Fruit fly (Drosophila melanogaster) whole organism, embryonic: ENCODE results near the gene lgs.
A peak's percentile ranks its signal among the peaks of the same experiment; 100 is the strongest.

Source experiments
- CG11085 ChIP-seq: fragments of 200-800 bp; sonication (Bioruptor generic); IDR thresholded peaks from 2 replicates; pipeline ENCODE4 v1.3.6; 2022; ENCODE audit warnings: missing biosample characterization, missing genetic modification characterization
- CG12236 ChIP-seq: fragments of 200-800 bp; sonication (Bioruptor generic); optimal IDR thresholded peaks from 2 replicates; lab custom pipeline; 2016; ENCODE audit warnings: missing biosample characterization, missing genetic modification characterization
- CG12744 ChIP-seq: fragments of 200-800 bp; sonication (Bioruptor generic); optimal IDR thresholded peaks from 2 replicates; lab custom pipeline; 2016; ENCODE audit warnings: missing biosample characterization, missing genetic modification characterization
- CG14441 ChIP-seq: fragments of 200-800 bp; sonication (Bioruptor generic); IDR thresholded peaks from 2 replicates; pipeline ENCODE4 v1.3.6; 2022; ENCODE audit warnings: missing biosample characterization, missing genetic modification characterization
- CG14667 ChIP-seq: fragments of 200-800 bp; sonication (Bioruptor generic); IDR thresholded peaks from 2 replicates; pipeline ENCODE4 v1.3.6; 2022; ENCODE audit warnings: missing biosample characterization, missing genetic modification characterization
- CG17829 ChIP-seq: fragments of 200-800 bp; optimal IDR thresholded peaks from 2 replicates; lab custom pipeline; 2019; ENCODE audit warnings: missing biosample characterization, mild to moderate bottlenecking, missing genetic modification characterization, moderate library complexity
- CG18262 ChIP-seq: fragments of 200-800 bp; optimal IDR thresholded peaks from 3 replicates; lab custom pipeline; 2019; ENCODE audit warnings: missing biosample characterization, mild to moderate bottlenecking, missing genetic modification characterization, moderate library complexity
- CG31365 ChIP-seq: fragments of 200-800 bp; sonication (Bioruptor generic); optimal IDR thresholded peaks from 2 replicates; lab custom pipeline; 2018; ENCODE audit warnings: missing biosample characterization, mild to moderate bottlenecking, missing genetic modification characterization
- CG31388 ChIP-seq: fragments of 200-800 bp; sonication (Bioruptor generic); optimal IDR thresholded peaks from 2 replicates; lab custom pipeline; 2016; ENCODE audit warnings: missing biosample characterization, missing genetic modification characterization
- CG4617 ChIP-seq: fragments of 200-800 bp; sonication (Bioruptor generic); optimal IDR thresholded peaks from 3 replicates; lab custom pipeline; 2016; ENCODE audit warnings: missing biosample characterization, missing genetic modification characterization, borderline replicate concordance
- CG6689 ChIP-seq: fragments of 200-800 bp; sonication (Bioruptor generic); IDR thresholded peaks from 2 replicates; pipeline ENCODE4 v1.3.6; 2022; ENCODE audit warnings: missing biosample characterization, missing genetic modification characterization
- CG6813 ChIP-seq: fragments of 200-800 bp; sonication (Bioruptor generic); optimal IDR thresholded peaks from 2 replicates; lab custom pipeline; 2017; ENCODE audit warnings: missing biosample characterization, missing genetic modification characterization, mild to moderate bottlenecking, moderate library complexity, missing genetic modification reagents
- CG8359 ChIP-seq: fragments of 200-800 bp; sonication (Bioruptor generic); optimal IDR thresholded peaks from 2 replicates; lab custom pipeline; 2017; ENCODE audit warnings: missing biosample characterization, mild to moderate bottlenecking, missing genetic modification characterization, borderline replicate concordance
- CHES-1-like ChIP-seq: fragments of 200-800 bp; sonication (Bioruptor generic); optimal IDR thresholded peaks from 2 replicates; lab custom pipeline; 2016; ENCODE audit warnings: missing biosample characterization, missing genetic modification characterization
- CkIIα-i1 ChIP-seq: fragments of 200-800 bp; sonication (Bioruptor generic); IDR thresholded peaks from 2 replicates; pipeline ENCODE4 v1.3.6; 2022; ENCODE audit warnings: missing biosample characterization, missing genetic modification characterization
- Dip2 ChIP-seq: fragments of 200-800 bp; sonication (Bioruptor generic); IDR thresholded peaks from 2 replicates; pipeline ENCODE4 v1.3.6; 2022; ENCODE audit warnings: missing biosample characterization, missing genetic modification characterization
- Doc3 ChIP-seq: fragments of 200-800 bp; sonication (Bioruptor generic); IDR thresholded peaks from 3 replicates; pipeline ENCODE4 v1.3.6; 2022; ENCODE audit warnings: missing biosample characterization, missing genetic modification characterization; ENCODE audit not compliant: partially characterized antibody
- Dp ChIP-seq: fragments of 200-800 bp; sonication (Bioruptor generic); optimal IDR thresholded peaks from 2 replicates; lab custom pipeline; 2018; ENCODE audit warnings: missing biosample characterization, mild to moderate bottlenecking, missing genetic modification characterization, moderate library complexity
- E2f1 ChIP-seq: fragments of 200-800 bp; sonication (Bioruptor generic); IDR thresholded peaks from 2 replicates; pipeline ENCODE4 v1.3.6; 2022; ENCODE audit warnings: missing biosample characterization, missing genetic modification characterization
- ERR ChIP-seq: fragments of 200-800 bp; sonication (Bioruptor generic); optimal IDR thresholded peaks from 2 replicates; lab custom pipeline; 2016; ENCODE audit warnings: missing biosample characterization, missing genetic modification characterization
- Ets97D ChIP-seq: fragments of 200-800 bp; sonication (Bioruptor generic); optimal IDR thresholded peaks from 3 replicates; lab custom pipeline; 2016; ENCODE audit warnings: missing biosample characterization, missing genetic modification characterization
- Fer2 ChIP-seq: fragments of 200-800 bp; sonication (Bioruptor generic); optimal IDR thresholded peaks from 2 replicates; lab custom pipeline; 2018; ENCODE audit warnings: missing biosample characterization, mild to moderate bottlenecking, missing genetic modification characterization, moderate library complexity
- Hmx ChIP-seq: fragments of 200-800 bp; sonication (Bioruptor generic); optimal IDR thresholded peaks from 2 replicates; lab custom pipeline; 2016; ENCODE audit warnings: missing biosample characterization, missing genetic modification characterization
- Hr78 ChIP-seq, 2 experiments: fragments of 200-800 bp in 1 of 2; fragments of >200 bp in 1 of 2; sonication (Bioruptor generic) in 1 of 2; optimal IDR thresholded peaks; 2 replicates each; lab custom pipeline; 2017 to 2019; ENCODE audit warnings: missing biosample characterization in 2 of 2, missing genetic modification characterization in 2 of 2, mild to moderate bottlenecking in 1 of 2, moderate library complexity in 1 of 2
- Lim3 ChIP-seq: fragments of 200-800 bp; sonication (Bioruptor generic); IDR thresholded peaks from 2 replicates; pipeline ENCODE4 v1.3.6; 2022; ENCODE audit warnings: missing biosample characterization, missing genetic modification characterization
- NC2β ChIP-seq: fragments of 200-800 bp; sonication (Bioruptor generic); optimal IDR thresholded peaks from 2 replicates; lab custom pipeline; 2016; ENCODE audit warnings: missing biosample characterization, missing genetic modification characterization
- PHDP ChIP-seq: fragments of 200-800 bp; sonication (Bioruptor generic); optimal IDR thresholded peaks from 3 replicates; lab custom pipeline; 2018; ENCODE audit warnings: missing biosample characterization, mild to moderate bottlenecking, missing genetic modification characterization, moderate library complexity
- Sry-δ ChIP-seq: fragments of 200-800 bp; sonication (Bioruptor generic); optimal IDR thresholded peaks from 2 replicates; lab custom pipeline; 2016; ENCODE audit warnings: missing biosample characterization, missing genetic modification characterization
- Taf1 ChIP-seq: fragments of 200-800 bp; sonication (Bioruptor generic); IDR thresholded peaks from 2 replicates; pipeline ENCODE4 v1.3.6; 2022; ENCODE audit warnings: missing biosample characterization, missing genetic modification characterization
- Xrp1 ChIP-seq: fragments of 200-800 bp; sonication (Bioruptor generic); IDR thresholded peaks from 2 replicates; pipeline ENCODE4 v1.3.6; 2022; ENCODE audit warnings: missing biosample characterization, missing genetic modification characterization
- ase ChIP-seq: fragments of 200-800 bp; sonication (Bioruptor generic); IDR thresholded peaks from 3 replicates; pipeline ENCODE4 v1.3.6; 2022; ENCODE audit warnings: missing biosample characterization, missing genetic modification characterization
- az2 ChIP-seq: fragments of 200-800 bp; sonication (Bioruptor generic); optimal IDR thresholded peaks from 3 replicates; lab custom pipeline; 2016; ENCODE audit warnings: missing biosample characterization, missing genetic modification characterization
- bab2 ChIP-seq: fragments of 200-800 bp; sonication (Bioruptor generic); optimal IDR thresholded peaks from 2 replicates; lab custom pipeline; 2016; ENCODE audit warnings: missing biosample characterization, missing genetic modification characterization
- bsh ChIP-seq, 2 experiments: fragments of 200-800 bp; sonication (Bioruptor generic); optimal IDR thresholded peaks; 2 replicates each; lab custom pipeline; 2017 to 2018; ENCODE audit warnings: mild to moderate bottlenecking in 2 of 2, missing biosample characterization in 2 of 2, missing genetic modification characterization in 2 of 2, moderate library complexity in 1 of 2
- dmrt99B ChIP-seq: fragments of 200-800 bp; sonication (Bioruptor generic); optimal IDR thresholded peaks from 2 replicates; lab custom pipeline; 2018; ENCODE audit warnings: missing biosample characterization, mild to moderate bottlenecking, missing genetic modification characterization, moderate library complexity
- dpn ChIP-seq, 2 experiments: fragments of 200-800 bp; sonication (Bioruptor generic); optimal IDR thresholded peaks; 3 replicates each; lab custom pipeline; 2016; ENCODE audit warnings: missing biosample characterization in 2 of 2, missing genetic modification characterization in 2 of 2
- fru ChIP-seq: fragments of >200 bp; optimal IDR thresholded peaks from 2 replicates; lab custom pipeline; 2017
- gt ChIP-seq: fragments of 200-800 bp; sonication (Bioruptor generic); IDR thresholded peaks from 2 replicates; pipeline ENCODE4 v1.3.6; 2022; ENCODE audit warnings: missing biosample characterization, missing genetic modification characterization
- hbn ChIP-seq: fragments of 200-800 bp; sonication (Bioruptor generic); IDR thresholded peaks from 2 replicates; pipeline ENCODE4 v1.3.6; 2022; ENCODE audit warnings: missing biosample characterization, missing genetic modification characterization; ENCODE audit not compliant: partially characterized antibody
- inv ChIP-seq: fragments of 200-800 bp; sonication (Bioruptor generic); IDR thresholded peaks from 2 replicates; pipeline ENCODE4 v1.3.6; 2022; ENCODE audit warnings: missing biosample characterization, missing genetic modification characterization; ENCODE audit not compliant: partially characterized antibody
- klu ChIP-seq: fragments of 200-800 bp; sonication (Bioruptor generic); IDR thresholded peaks from 2 replicates; pipeline ENCODE4 v1.3.6; 2022; ENCODE audit warnings: missing biosample characterization, missing genetic modification characterization
- luna ChIP-seq: fragments of 200-800 bp; sonication (Bioruptor generic); optimal IDR thresholded peaks from 2 replicates; lab custom pipeline; 2016; ENCODE audit warnings: missing biosample characterization, missing genetic modification characterization
- mld ChIP-seq: fragments of 200-800 bp; sonication (Bioruptor generic); IDR thresholded peaks from 3 replicates; pipeline ENCODE4 v1.3.6; 2022; ENCODE audit warnings: missing biosample characterization, missing genetic modification characterization; ENCODE audit not compliant: partially characterized antibody
- nau ChIP-seq: fragments of 200-800 bp; sonication (Bioruptor generic); optimal IDR thresholded peaks from 3 replicates; lab custom pipeline; 2017; ENCODE audit warnings: missing biosample characterization, mild to moderate bottlenecking, missing genetic modification characterization, missing genetic modification reagents
- pita ChIP-seq: fragments of 200-800 bp; sonication (Bioruptor generic); optimal IDR thresholded peaks from 2 replicates; lab custom pipeline; 2017; ENCODE audit warnings: missing biosample characterization, mild to moderate bottlenecking, missing genetic modification characterization
- pnt ChIP-seq: fragments of 200-800 bp; sonication (Bioruptor generic); optimal IDR thresholded peaks from 3 replicates; lab custom pipeline; 2016; ENCODE audit warnings: missing biosample characterization, missing genetic modification characterization
- run ChIP-seq: fragments of 200-800 bp; sonication (Bioruptor generic); optimal IDR thresholded peaks from 3 replicates; lab custom pipeline; 2018; ENCODE audit warnings: missing biosample characterization, mild to moderate bottlenecking, missing genetic modification characterization
- sd ChIP-seq: fragments of 200-800 bp; sonication (Bioruptor generic); optimal IDR thresholded peaks from 3 replicates; lab custom pipeline; 2018; ENCODE audit warnings: missing biosample characterization, mild to moderate bottlenecking, missing genetic modification characterization, moderate library complexity
- slou ChIP-seq: fragments of 200-800 bp; sonication (Bioruptor generic); optimal IDR thresholded peaks from 3 replicates; lab custom pipeline; 2016; ENCODE audit warnings: missing biosample characterization, missing genetic modification characterization
- sqz ChIP-seq: fragments of 200-800 bp; sonication (Bioruptor generic); optimal IDR thresholded peaks from 3 replicates; lab custom pipeline; 2018; ENCODE audit warnings: missing biosample characterization, mild to moderate bottlenecking, missing genetic modification characterization
- sug ChIP-seq: fragments of 200-800 bp; optimal IDR thresholded peaks from 2 replicates; lab custom pipeline; 2019; ENCODE audit warnings: missing biosample characterization, mild to moderate bottlenecking, missing genetic modification characterization, moderate library complexity
- vvl ChIP-seq: fragments of 200-800 bp; sonication (Bioruptor generic); IDR thresholded peaks from 2 replicates; pipeline ENCODE4 v1.3.6; 2022; ENCODE audit warnings: missing biosample characterization, missing genetic modification characterization

lgs gene

DNA sequence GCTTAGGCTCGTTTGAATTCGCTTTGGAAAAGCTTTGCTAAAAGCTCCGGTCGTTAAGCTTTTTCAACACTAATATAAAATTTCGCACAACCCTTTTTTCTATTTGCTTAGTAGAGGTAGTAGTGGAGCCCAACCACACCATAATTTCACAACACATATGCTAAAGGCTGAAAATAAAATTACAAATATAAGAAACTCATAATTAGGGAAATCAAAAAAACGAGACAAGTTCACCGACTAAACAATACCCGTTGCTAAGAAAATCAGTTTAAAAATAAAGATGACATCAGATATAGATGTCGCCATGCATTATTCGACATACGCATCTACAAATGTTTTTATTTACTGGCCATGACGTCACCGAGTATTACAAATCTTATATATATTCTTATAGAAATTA is 27.4 kb downstream of the lgs start (continued):
- TF ChIP-seq fru (lab: Kevin White, UChicago) (no peak), bsh (GFP tag; optimal IDR thresholded peaks at IDR 0.05; lab: Kevin White, UChicago) (no peak), sd (tag; lab: Kevin White, UChicago) (no peak), dmrt99B (tag; lab: Kevin White, UChicago) (no peak), Hr78 (GFP tag; optimal IDR thresholded peaks at IDR 0.05; lab: Kevin White, UChicago) (no peak), CG11085 (GFP tag; lab: Robert Waterston, UW) (no peak), inv (GFP tag; lab: Robert Waterston, UW) (no peak), Sry-δ (GFP tag; lab: Kevin White, UChicago) (no peak), Fer2 (tag; lab: Kevin White, UChicago) (no peak), CG6813 (GFP tag; lab: Kevin White, UChicago) (no peak), sqz (GFP tag; lab: Kevin White, UChicago) (no peak), E2f1 (no peak), CG12744 (GFP tag; lab: Kevin White, UChicago) (no peak), CG31388 (GFP tag; lab: Kevin White, UChicago) (no peak), Taf1 (GFP tag; lab: Robert Waterston, UW) (no peak), NC2β (GFP tag; lab: Kevin White, UChicago) (no peak), CG12236 (GFP tag; lab: Kevin White, UChicago) (no peak), pita (GFP tag; lab: Kevin White, UChicago) (peak; percentile 42), CHES-1-like (GFP tag; lab: Kevin White, UChicago) (no peak), sug (peak; percentile 44), Doc3 (GFP tag; lab: Robert Waterston, UW) (no peak), nau (no peak), Dip2 (GFP tag; lab: Robert Waterston, UW) (peak; percentile 95), hbn (GFP tag; lab: Robert Waterston, UW) (no peak), Ets97D (GFP tag; lab: Kevin White, UChicago) (no peak), CG17829 (tag; lab: Kevin White, UChicago) (peak; percentile 40), mld (GFP tag; lab: Robert Waterston, UW) (no peak), CG31365 (tag; lab: Kevin White, UChicago) (no peak), CG6689 (no peak), Dp (GFP tag; lab: Kevin White, UChicago) (peak; percentile 15), CG14667 (GFP tag; lab: Robert Waterston, UW) (no peak), slou (GFP tag; lab: Kevin White, UChicago) (no peak), luna (no peak), az2 (GFP tag; lab: Kevin White, UChicago) (no peak), CG4617 (GFP tag; lab: Kevin White, UChicago) (no peak), CG18262 (tag; lab: Kevin White, UChicago) (no peak), Lim3 (GFP tag; lab: Robert Waterston, UW) (no peak), Xrp1 (GFP tag; lab: Robert Waterston, UW) (no peak), bab2 (GFP tag; lab: Kevin White, UChicago) (no peak), ERR (GFP tag; lab: Kevin White, UChicago) (no peak), PHDP (tag; lab: Kevin White, UChicago) (no peak), ase (GFP tag; lab: Robert Waterston, UW) (no peak), CkIIα-i1 (GFP tag; lab: Robert Waterston, UW) (no peak), klu (no peak), pnt (no peak), gt (GFP tag; lab: Robert Waterston, UW) (no peak), run (tag; lab: Kevin White, UChicago) (no peak), vvl (GFP tag; lab: Robert Waterston, UW) (no peak), dpn (GFP tag; optimal IDR thresholded peaks at IDR 0.05; lab: Kevin White, UChicago) (no peak), CG8359 (GFP tag; lab: Kevin White, UChicago) (no peak), CG14441 (GFP tag; lab: Robert Waterston, UW) (no peak), Hmx (GFP tag; lab: Kevin White, UChicago) (no peak)
